Worm (Caenorhabditis elegans): ENCODE measurements around the gene Y69A2AR.24.

The Y69A2AR.24 gene

DNA sequence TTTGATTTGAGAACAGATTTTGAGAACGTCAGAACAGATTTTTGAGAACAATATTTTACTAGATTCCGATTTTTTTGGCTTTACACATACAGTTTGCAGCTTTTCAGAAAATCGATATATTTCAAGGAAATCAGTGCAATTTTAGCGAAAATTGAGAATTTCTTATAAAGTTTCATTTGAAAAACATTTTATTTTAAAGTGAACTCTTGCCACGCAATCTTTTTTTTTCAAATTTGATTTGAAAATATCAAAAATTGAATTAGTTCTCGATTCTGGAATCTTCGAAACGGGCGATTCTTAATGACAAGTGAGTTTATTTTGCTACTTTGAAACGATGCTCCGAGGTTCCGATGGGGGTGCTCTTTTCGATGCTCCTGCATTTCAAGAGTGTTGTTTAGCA, 8.2 kb upstream of the Y69A2AR.24 start, which contains the start of gene Y69A2AR.51:
TSS of gene Y69A2AR.51 (plus strand) at position 301 of the 400 bp plus-strand sequence.
- TF ChIP-seq W03F9.2 (tag; optimal IDR thresholded peaks at IDR 0.05) (no peak), dao-5 (tag; optimal IDR thresholded peaks at IDR 0.05) (no peak), him-1 (tag; optimal IDR thresholded peaks at IDR 0.05) (no peak)

DNA sequence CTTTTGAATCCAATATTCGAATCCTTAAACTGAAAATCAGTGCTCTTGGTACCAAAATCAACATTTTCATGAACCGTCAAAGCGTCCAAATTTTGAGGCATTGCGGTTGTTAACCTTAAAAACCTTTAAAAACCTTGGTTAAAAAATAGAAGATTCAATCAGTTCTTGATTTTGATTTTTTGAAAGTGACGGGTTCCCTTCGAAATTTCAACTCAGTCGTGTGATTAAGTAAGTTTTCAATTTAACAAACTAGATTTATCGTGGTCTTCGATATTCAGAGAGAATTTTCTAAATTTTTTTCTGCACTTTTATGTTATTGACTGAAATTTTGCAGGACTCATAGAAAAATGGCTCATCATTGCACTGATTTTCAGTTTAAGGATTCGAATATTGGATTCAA, 4.4 kb upstream of the Y69A2AR.24 start, which contains the start of the genes Y69A2AR.25 and Y69A2AR.12:
TSS of gene Y69A2AR.25 (minus strand) at position 101 of the 400 bp plus-strand sequence.
TSS of gene Y69A2AR.12 (plus strand) at position 348 of the 400 bp plus-strand sequence.
- TF ChIP-seq him-1 (tag; optimal IDR thresholded peaks at IDR 0.05) (no peak), dao-5 (tag; optimal IDR thresholded peaks at IDR 0.05) (no peak), W03F9.2 (tag; optimal IDR thresholded peaks at IDR 0.05) (no peak)

DNA sequence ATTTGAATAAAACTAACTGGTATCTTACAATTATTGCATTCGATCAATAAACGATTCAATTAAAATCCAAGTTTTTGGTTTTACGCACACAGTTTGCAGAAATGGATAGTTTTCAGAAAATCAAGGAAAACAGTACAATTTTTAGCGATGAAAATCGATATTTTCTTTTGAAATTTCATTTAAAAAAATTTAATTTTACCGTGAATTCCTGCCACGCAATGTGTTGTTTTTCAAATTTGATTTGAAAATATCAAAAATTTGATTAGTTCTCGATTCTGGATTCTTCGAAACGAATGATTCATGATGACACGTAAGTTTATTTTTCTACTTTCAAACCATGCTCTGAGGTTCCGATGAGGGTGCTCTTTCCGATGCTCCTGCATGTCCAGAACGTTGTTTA, 1.8 kb downstream of the Y69A2AR.24 start, which contains the start of gene Y69A2AR.50:
TSS of gene Y69A2AR.50 (plus strand) at position 301 of the 400 bp plus-strand sequence.
- TF ChIP-seq dao-5 (tag; optimal IDR thresholded peaks at IDR 0.05) (no peak), him-1 (tag; optimal IDR thresholded peaks at IDR 0.05) (no peak), W03F9.2 (tag; optimal IDR thresholded peaks at IDR 0.05) (no peak)

DNA sequence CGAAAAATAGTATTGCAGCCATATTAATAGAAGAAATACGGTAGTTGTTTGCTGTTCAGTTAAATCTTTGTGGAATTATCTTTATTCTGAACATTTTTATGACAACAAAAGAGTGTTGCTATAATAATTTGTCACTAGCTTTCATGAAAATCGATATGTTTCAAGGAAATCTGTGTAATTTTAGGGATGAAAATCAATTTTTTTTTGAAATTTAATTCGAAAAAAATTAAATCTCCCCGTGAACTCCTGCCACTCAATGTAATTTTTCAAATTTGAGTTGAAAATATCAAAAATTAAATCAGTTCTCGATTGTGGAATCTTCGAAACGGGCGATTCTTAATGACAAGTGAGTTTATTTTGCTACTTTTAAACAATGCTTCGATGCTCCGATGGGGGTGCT, 2.5 kb downstream of the Y69A2AR.24 start, which contains the start of gene Y69A2AR.46:
TSS of gene Y69A2AR.46 (plus strand) at position 301 of the 400 bp plus-strand sequence.
- TF ChIP-seq W03F9.2 (tag; optimal IDR thresholded peaks at IDR 0.05), result no peak
- TF ChIP-seq dao-5 (tag; optimal IDR thresholded peaks at IDR 0.05), result no peak
- TF ChIP-seq him-1 (tag; optimal IDR thresholded peaks at IDR 0.05), result no peak

DNA sequence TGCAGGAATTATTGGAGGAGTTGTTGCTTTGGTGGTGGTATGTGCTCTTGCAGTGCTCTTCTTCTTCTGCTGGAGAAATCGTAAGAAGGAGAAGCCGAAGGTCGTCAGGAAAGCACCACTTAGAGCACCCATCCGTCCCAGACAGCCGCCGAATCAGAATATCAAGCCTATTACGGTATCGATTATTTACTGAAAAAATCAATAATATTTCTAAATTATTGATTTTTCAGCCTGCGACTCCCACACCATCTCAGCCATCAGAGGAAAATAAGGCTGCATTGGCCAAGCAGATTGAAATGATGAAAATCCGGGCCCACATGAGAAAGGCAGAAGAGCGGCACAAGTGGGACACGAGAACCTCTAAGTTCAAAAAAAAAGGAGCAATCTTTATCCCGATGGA, 7.7 kb downstream of the Y69A2AR.24 start:
- TF ChIP-seq him-1 (tag; optimal IDR thresholded peaks at IDR 0.05) (no peak), W03F9.2 (tag; optimal IDR thresholded peaks at IDR 0.05) (no peak), dao-5 (tag; optimal IDR thresholded peaks at IDR 0.05) (no peak)

DNA sequence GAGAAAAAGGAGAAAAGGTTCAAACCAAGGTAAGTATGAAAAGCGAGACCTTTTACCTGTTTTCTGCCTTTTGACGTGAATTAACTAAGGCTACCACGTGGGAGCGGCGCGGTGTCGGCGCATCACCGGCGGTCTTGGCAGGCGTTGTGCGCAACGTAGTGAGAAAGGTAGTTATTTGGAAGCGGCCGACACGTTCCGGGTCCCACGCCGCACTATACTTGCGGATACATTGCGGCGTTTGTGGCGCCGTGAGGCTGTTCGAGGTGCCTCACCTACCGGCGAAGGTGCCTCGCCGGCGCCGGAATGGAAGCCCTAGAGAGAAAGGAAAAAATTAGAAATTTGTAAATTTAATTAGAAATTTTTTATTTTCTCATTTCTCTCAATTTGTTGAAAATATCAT, 11.0 kb downstream of the Y69A2AR.24 start:
- TF ChIP-seq W03F9.2 (tag; optimal IDR thresholded peaks at IDR 0.05), result no peak
- TF ChIP-seq him-1 (tag; optimal IDR thresholded peaks at IDR 0.05), result no peak
- no peak for TF ChIP-seq dao-5 (tag; optimal IDR thresholded peaks at IDR 0.05)

DNA sequence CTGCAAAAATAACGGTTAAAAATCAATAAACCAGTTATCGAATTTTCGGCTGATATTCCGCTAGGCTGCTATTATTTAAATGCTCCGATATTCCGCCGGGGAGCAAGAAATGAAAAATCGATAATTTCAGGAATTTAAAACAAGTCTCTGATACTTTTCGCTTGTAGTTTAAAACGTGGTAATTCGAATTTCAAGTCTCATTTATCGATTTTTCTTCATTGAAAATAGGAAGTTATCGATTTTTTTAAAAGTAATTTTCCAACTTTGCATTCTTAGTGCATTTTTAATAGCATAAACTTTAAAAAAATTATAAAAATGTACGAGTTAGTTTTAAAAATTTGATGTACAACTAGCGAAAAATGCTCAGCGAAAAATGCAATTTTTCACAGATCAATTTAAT, 11.6 kb downstream of the Y69A2AR.24 start:
- TF ChIP-seq W03F9.2 (tag; optimal IDR thresholded peaks at IDR 0.05), result no peak
- TF ChIP-seq him-1 (tag; optimal IDR thresholded peaks at IDR 0.05), result no peak
- TF ChIP-seq dao-5 (tag; optimal IDR thresholded peaks at IDR 0.05), result no peak

DNA sequence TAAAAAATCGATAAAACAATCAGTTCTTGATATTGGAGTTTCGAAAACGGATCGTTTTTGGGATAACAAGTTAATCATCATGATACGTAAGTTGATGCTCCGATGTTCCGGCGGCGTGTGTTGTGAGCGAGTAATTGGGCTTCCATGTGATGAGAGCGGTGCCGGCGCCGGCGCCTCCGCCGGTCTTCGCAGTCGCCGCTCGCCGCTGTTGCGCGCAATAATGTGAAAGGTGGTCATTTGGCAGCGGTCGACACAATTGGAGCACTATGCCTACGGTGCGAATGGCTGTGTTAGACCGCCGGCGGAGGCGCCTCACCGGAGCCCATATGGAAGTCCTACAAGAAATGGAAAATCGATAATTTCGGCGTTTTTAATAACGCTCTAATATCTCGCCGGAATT, 12.0 kb downstream of the Y69A2AR.24 start:
- no peak for TF ChIP-seq him-1 (tag; optimal IDR thresholded peaks at IDR 0.05)
- TF ChIP-seq dao-5 (tag; optimal IDR thresholded peaks at IDR 0.05), result no peak
- TF ChIP-seq W03F9.2 (tag; optimal IDR thresholded peaks at IDR 0.05), result no peak

DNA sequence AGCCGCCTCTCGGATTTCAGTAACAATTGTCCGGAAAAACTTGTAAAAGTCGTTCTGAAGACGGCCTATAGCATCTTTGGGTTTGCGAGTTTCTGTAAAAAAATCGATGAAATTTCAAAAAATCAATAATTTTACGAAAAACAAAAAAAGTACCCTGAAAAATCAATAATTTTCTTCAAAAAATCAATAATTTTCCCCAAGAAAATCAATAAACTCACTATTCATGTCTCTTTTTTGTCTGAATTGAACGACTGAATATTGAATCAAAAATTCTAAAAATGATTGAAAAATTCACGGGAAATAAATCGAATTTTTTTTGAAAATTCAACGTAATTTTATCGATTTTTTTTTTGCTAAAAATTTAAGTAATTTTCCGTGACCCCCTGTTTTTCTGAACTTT, 12.5 kb downstream of the Y69A2AR.24 start, which contains the start of gene Y69A2AR.23:
TSS of gene Y69A2AR.23 (minus strand) at position 267 of the 400 bp plus-strand sequence.
- TF ChIP-seq him-1 (tag; optimal IDR thresholded peaks at IDR 0.05), result no peak
- TF ChIP-seq W03F9.2 (tag; optimal IDR thresholded peaks at IDR 0.05), result no peak
- no peak for TF ChIP-seq dao-5 (tag; optimal IDR thresholded peaks at IDR 0.05)

DNA sequence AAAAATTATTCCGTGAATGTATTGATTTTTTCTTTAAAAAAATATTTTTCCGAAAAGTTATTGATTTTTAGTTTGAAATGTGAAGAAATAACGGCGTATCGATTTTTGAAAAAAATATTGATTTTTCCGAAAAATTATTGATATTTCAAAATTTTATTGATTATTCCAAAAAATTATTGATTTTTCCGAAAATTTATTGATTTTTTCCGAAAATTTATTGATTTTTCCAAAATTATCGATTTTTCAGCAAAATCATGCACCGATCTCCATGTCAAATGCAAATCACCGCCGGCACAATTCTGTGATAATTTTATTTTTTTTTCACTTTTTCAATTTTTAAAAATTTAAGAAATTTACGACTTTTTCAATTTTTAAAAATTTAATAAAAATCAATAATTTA, 14.3 kb downstream of the Y69A2AR.24 start:
- TF ChIP-seq W03F9.2 (tag; optimal IDR thresholded peaks at IDR 0.05) (no peak), him-1 (tag; optimal IDR thresholded peaks at IDR 0.05) (no peak), dao-5 (tag; optimal IDR thresholded peaks at IDR 0.05) (no peak)

DNA sequence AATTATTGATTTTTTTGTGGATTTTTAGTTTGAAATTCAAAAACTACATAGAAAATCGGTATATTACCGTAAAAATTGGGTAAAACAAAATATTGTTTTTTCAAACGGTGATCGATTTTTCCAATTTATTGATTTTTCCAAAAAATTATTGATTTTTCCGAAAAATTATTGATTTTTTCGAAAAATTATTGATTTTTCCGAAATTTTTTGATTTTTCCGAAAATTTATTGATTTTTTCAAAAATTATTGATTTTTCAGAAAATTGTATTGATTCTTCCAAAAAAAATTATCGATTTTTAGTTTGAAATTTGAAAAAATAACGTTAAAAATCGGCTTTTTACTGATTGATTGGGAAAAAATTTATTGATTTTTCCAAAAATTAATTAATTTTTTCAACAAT, 15.1 kb downstream of the Y69A2AR.24 start:
- TF ChIP-seq dao-5 (tag; optimal IDR thresholded peaks at IDR 0.05) (no peak), him-1 (tag; optimal IDR thresholded peaks at IDR 0.05) (no peak), W03F9.2 (tag; optimal IDR thresholded peaks at IDR 0.05) (no peak)

DNA sequence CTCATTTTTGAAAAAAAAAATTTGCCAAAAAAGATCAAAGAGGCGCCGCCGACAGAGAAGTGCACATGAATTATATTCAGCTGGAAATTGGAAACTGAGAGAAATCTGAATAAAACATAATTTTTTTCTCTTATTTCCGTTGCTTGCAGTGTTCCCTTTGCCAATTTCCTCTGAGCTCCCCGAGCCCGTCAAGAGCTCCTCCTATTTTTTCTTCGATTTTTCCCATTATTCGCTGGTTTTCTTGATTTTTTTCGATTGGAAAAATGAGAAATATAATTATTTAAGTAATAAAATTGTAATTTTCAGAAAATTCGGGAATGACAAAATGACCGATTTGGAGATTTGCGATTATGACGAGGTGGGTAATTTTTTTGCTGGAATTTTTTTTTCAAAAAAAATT, 21.9 kb downstream of the Y69A2AR.24 start, which contains the start of gene sprr-3:
TSS of gene sprr-3 (plus strand) at position 301 of the 400 bp plus-strand sequence.
- TF ChIP-seq him-1 (tag; optimal IDR thresholded peaks at IDR 0.05) (no peak), W03F9.2 (tag; optimal IDR thresholded peaks at IDR 0.05) (no peak), dao-5 (tag; optimal IDR thresholded peaks at IDR 0.05) (no peak)

DNA sequence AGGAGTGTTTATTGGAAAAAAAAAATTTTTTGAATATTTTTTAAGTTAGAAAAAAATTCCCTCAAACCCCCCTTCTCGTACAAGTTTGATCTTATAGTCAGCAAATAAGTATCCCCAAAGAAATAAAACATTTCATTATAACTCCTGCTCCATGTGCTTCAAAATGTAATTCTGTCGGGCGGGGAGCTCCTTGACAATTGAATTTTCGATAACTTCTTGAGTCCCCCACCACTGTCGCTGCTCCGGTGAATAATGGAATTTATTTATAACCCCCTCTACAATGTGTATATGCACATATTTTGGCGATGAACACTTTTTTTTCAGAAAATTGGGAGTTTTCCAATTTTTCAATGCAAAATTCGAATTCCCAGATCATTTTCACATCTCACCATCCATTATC, 26.1 kb downstream of the Y69A2AR.24 start:
- TF ChIP-seq dao-5 (tag; optimal IDR thresholded peaks at IDR 0.05) (no peak), him-1 (tag; optimal IDR thresholded peaks at IDR 0.05) (no peak), W03F9.2 (tag; optimal IDR thresholded peaks at IDR 0.05) (no peak)

DNA sequence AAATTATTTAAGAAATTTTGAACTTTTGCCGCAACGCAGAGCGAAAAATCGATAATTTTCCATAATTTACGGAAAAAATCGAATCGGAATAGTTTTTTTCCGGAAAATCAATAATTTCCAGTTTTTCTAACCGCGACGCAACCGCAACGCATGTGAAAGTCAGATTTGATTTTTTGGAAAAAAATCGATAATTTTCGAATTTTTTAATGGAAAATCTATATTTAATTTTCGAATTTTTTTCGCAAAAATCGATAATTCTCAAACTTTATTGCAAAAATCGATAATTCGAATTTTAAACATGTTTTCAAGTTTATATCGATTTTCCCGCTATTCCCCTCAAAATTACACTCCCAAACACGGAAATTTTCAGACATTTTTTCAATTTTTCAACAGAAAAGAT, 33.6 kb downstream of the Y69A2AR.24 start:
- TF ChIP-seq dao-5 (tag; optimal IDR thresholded peaks at IDR 0.05) (no peak), him-1 (tag; optimal IDR thresholded peaks at IDR 0.05) (no peak), W03F9.2 (tag; optimal IDR thresholded peaks at IDR 0.05) (no peak)

DNA sequence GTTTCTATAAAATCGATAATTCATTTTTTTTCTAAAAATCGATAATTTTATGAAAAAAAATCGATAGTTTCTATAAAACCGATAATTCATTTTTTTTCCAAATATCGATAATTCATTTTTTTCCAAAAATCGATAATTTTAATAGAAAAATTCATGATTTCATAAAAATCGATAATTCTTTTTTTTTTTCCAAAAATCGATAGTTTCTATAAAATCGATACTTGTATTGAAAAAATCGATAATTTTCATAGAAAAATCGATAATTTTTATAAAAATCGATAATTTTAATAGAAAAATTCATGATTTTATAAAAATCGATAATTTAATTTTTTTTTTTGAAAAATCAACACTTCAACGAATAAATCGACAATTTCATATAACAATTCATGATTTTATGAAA, 34.6 kb downstream of the Y69A2AR.24 start:
- TF ChIP-seq dao-5 (tag; optimal IDR thresholded peaks at IDR 0.05) (no peak), W03F9.2 (tag; optimal IDR thresholded peaks at IDR 0.05) (no peak), him-1 (tag; optimal IDR thresholded peaks at IDR 0.05) (no peak)
